Fruit fly (Drosophila melanogaster) whole organism, pupa: ENCODE measurements around the gene kin17.

Experiments
- CG12605 ChIP-seq: fragments of 200-800 bp; sonication (Bioruptor generic); IDR thresholded peaks from 2 replicates; pipeline ENCODE4 v1.3.6; 2022; ENCODE audit warnings: missing biosample characterization, missing genetic modification characterization
- EcR ChIP-seq: fragments of 200-800 bp; sonication (Bioruptor generic); optimal IDR thresholded peaks from 3 replicates; lab custom pipeline; 2019; ENCODE audit warnings: missing biosample characterization, missing genetic modification characterization, mild to moderate bottlenecking, moderate library complexity, missing genetic modification reagents

dm6 chr3L:20309354-20309753, 47.3 kb upstream of the kin17 start, which contains the start of gene polo:
- TF ChIP-seq CG12605 (GFP tag; lab: Robert Waterston, UW) (no peak), EcR (no peak)
